Fruit fly (Drosophila melanogaster) whole organism, prepupa: ENCODE data around the gene CG5860.

Experiments
- CG11294 ChIP-seq: fragments of 200-800 bp; sonication (Bioruptor generic); IDR thresholded peaks from 2 replicates; pipeline ENCODE4 v1.3.6; 2022; ENCODE audit warnings: missing biosample characterization, missing genetic modification characterization
- CG1621 ChIP-seq: fragments of 200-800 bp; sonication (Bioruptor generic); optimal IDR thresholded peaks from 3 replicates; lab custom pipeline; 2018; ENCODE audit warnings: missing biosample characterization, mild to moderate bottlenecking, missing genetic modification characterization
- CG16779 ChIP-seq: fragments of 200-800 bp; sonication (Bioruptor generic); optimal IDR thresholded peaks from 3 replicates; lab custom pipeline; 2017; ENCODE audit warnings: missing biosample characterization, mild to moderate bottlenecking, missing genetic modification characterization
- CG34406 ChIP-seq: fragments of 200-800 bp; sonication (Bioruptor generic); optimal IDR thresholded peaks from 3 replicates; lab custom pipeline; 2016; ENCODE audit warnings: missing biosample characterization, missing genetic modification characterization
- Lpt ChIP-seq: fragments of 200-800 bp; sonication (Bioruptor generic); optimal IDR thresholded peaks from 3 replicates; lab custom pipeline; 2016; ENCODE audit warnings: missing biosample characterization, missing genetic modification characterization
- Sox15 ChIP-seq: fragments of 200-800 bp; sonication (Bioruptor generic); optimal IDR thresholded peaks from 3 replicates; lab custom pipeline; 2016; ENCODE audit warnings: missing biosample characterization, missing genetic modification characterization
- fd59A ChIP-seq: fragments of 200-800 bp; sonication (Bioruptor generic); optimal IDR thresholded peaks from 2 replicates; lab custom pipeline; 2017; ENCODE audit warnings: missing biosample characterization, mild to moderate bottlenecking, missing genetic modification characterization, missing genetic modification reagents
- fd85E ChIP-seq: fragments of 200-800 bp; sonication (Bioruptor generic); optimal IDR thresholded peaks from 3 replicates; lab custom pipeline; 2016; ENCODE audit warnings: missing biosample characterization, missing genetic modification characterization
- pdm3 ChIP-seq: fragments of 200-800 bp; sonication (Bioruptor generic); optimal IDR thresholded peaks from 3 replicates; lab custom pipeline; 2016; ENCODE audit warnings: missing biosample characterization, missing genetic modification characterization

DNA sequence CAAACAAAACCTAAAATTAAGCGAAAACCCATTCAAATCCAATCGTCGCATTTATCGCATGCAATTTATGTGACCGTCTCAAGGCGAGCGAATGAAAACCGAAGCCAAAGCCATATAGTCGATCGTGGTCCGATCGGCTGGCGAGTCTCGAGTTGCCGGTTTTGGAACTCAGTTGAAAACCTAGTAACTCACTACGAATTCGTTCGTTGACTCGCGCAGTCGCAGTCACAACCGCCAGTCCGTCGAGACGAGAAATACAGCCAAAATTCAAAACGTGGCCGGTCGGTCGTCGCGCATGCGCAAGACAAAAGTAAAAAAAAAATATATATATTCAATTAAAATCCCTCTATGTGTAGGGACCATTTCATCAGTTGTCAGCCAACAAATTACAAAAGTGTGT, 29.7 kb upstream of the CG5860 start, which contains the start of gene lute:
- no peak for TF ChIP-seq CG16779 (tag; lab: Kevin White, UChicago)
- TF ChIP-seq pdm3, result no peak
- no peak for TF ChIP-seq CG34406
- no peak for TF ChIP-seq fd59A (GFP tag; lab: Kevin White, UChicago)
- TF ChIP-seq fd85E (GFP tag; lab: Kevin White, UChicago), result no peak
- TF ChIP-seq CG11294 (GFP tag; lab: Robert Waterston, UW), result no peak
- no peak for TF ChIP-seq CG1621 (tag; lab: Kevin White, UChicago)
- no peak for TF ChIP-seq Sox15
- TF ChIP-seq Lpt (GFP tag; lab: Kevin White, UChicago), result no peak
